Worm (Caenorhabditis elegans) whole organism, early embryonic: ENCODE results near the gene srv-22.

Experiments
- B0310.2 ChIP-seq: sonication (generic microtip); optimal IDR thresholded peaks from 2 replicates; lab custom pipeline; 2016; ENCODE audit warnings: mild to moderate bottlenecking, missing genetic modification characterization, missing compliant biosample characterization
- F13C5.2 ChIP-seq: sonication (generic microtip); optimal IDR thresholded peaks from 2 replicates; lab custom pipeline; 2017; ENCODE audit warnings: mild to moderate bottlenecking, missing genetic modification characterization, inconsistent platforms, missing compliant biosample characterization
- ama-1 ChIP-seq: fragments of 150-350 bp; optimal IDR thresholded peaks from 2 replicates; lab custom pipeline; 2014
- ceh-36 ChIP-seq: sonication (generic microtip); optimal IDR thresholded peaks from 2 replicates; lab custom pipeline; 2016; ENCODE audit warnings: missing genetic modification characterization, inconsistent platforms, missing compliant biosample characterization
- hmg-4 ChIP-seq: fragments of 200-800 bp; sonication (Bioruptor generic); optimal IDR thresholded peaks from 2 replicates; lab custom pipeline; 2018; ENCODE audit warnings: mild to moderate bottlenecking, missing genetic modification characterization, missing compliant biosample characterization
- pes-1 ChIP-seq: fragments of 200-800 bp; sonication (Bioruptor generic); IDR thresholded peaks from 2 replicates; pipeline ENCODE4 v1.3.6; 2022; ENCODE audit warnings: missing genetic modification reagents, missing genetic modification characterization, missing compliant biosample characterization

DNA sequence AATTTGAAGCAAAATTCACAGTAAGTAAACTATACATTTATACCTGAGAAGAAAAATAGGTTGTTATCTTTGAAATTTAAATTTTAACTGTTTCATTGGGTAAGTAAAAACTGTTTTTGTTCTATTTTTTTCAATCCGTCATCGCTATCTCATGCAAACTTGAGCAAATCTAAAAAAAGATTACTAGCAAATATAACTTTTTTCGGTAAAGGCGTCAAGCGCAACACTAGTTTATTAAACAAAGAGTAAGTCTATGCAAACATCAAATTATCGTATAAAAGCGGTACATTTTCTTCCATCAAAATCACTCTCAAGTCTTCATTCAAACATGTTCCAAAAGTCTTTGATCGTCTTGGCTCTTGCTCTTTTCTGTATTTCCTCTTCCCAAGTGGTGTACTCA is 15.4 kb upstream of the srv-22 start, which contains the start of gene nspb-6:
- TF ChIP-seq ceh-36 (tag; lab: Kevin White, UChicago), result no peak
- TF ChIP-seq ama-1 (lab: Kevin White, UChicago), result no peak
- no peak for TF ChIP-seq hmg-4 (GFP tag; lab: Kevin White, UChicago)
- TF ChIP-seq pes-1 (GFP tag; lab: Robert Waterston, UW), result no peak
- no peak for TF ChIP-seq F13C5.2 (tag; lab: Kevin White, UChicago)
- no peak for TF ChIP-seq B0310.2 (tag; lab: Kevin White, UChicago)
